Worm (Caenorhabditis elegans): ENCODE measurements around the gene srlf-24.
A peak's percentile ranks its signal among the peaks of the same experiment; 100 is the strongest.

Gene srlf-24

DNA sequence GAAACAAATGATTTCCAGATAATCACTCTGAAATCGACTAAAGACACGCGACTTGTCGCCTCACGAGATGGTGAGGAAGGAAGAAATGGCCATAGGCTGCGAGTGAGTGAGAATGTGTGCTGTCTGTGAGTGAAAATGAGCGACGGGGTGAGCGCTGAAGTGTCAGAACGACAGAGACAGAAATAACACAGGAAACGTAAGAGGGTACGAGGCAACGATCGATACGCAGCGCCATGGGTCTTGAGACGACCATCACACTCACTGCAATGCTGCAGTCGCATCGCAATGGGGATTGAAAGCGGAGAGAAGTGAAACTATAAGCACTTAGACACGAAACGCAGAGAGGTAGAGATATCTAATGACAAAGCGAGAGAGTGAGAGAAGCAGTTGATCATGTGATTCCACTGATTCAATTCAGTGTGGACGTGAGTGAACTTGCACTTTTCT lies 22.8 kb downstream of the srlf-24 start (continued):
- TF ChIP-seq ref-2 (tag; optimal IDR thresholded peaks at IDR 0.05): peak; percentile 75
- TF ChIP-seq ceh-6 (GFP tag; optimal IDR thresholded peaks at IDR 0.05): no peak
- TF ChIP-seq fkh-10 (GFP tag; optimal IDR thresholded peaks at IDR 0.05): no peak
- peak; percentile 66 for TF ChIP-seq hlh-8 (tag; optimal IDR thresholded peaks at IDR 0.05)
- TF ChIP-seq rnt-1 (tag; optimal IDR thresholded peaks at IDR 0.05): peak; percentile 84
- peak; percentile 91 for TF ChIP-seq ceh-48 (tag; optimal IDR thresholded peaks at IDR 0.05)
- TF ChIP-seq fkh-6 (tag; optimal IDR thresholded peaks at IDR 0.05): peak; percentile 24
- peak; percentile 18 for TF ChIP-seq mec-3 (tag; optimal IDR thresholded peaks at IDR 0.05; ENCODE audit: borderline replicate concordance)
- no peak for TF ChIP-seq ceh-24 (tag; optimal IDR thresholded peaks at IDR 0.05)
- TF ChIP-seq ama-1 (optimal IDR thresholded peaks at IDR 0.05): no peak
- no peak for TF ChIP-seq hlh-15 (tag; optimal IDR thresholded peaks at IDR 0.05)
- TF ChIP-seq lin-11 (tag; optimal IDR thresholded peaks at IDR 0.05): no peak
- no peak for TF ChIP-seq pax-1 (tag; optimal IDR thresholded peaks at IDR 0.05)
- TF ChIP-seq unc-55 (GFP tag; optimal IDR thresholded peaks at IDR 0.05): peak; percentile 85
- TF ChIP-seq elt-4 (tag; optimal IDR thresholded peaks at IDR 0.05): no peak
- TF ChIP-seq lim-6 (tag; optimal IDR thresholded peaks at IDR 0.05): peak; percentile 56
- peak; percentile 40 for TF ChIP-seq C08G9.2 (tag; optimal IDR thresholded peaks at IDR 0.05)
- no peak for TF ChIP-seq ceh-9 (tag; optimal IDR thresholded peaks at IDR 0.05)
- no peak for TF ChIP-seq npax-4 (tag; optimal IDR thresholded peaks at IDR 0.05)
- peak; percentile 43 for TF ChIP-seq sdc-2 (tag; optimal IDR thresholded peaks at IDR 0.05)
- peak; percentile 73 for TF ChIP-seq pqm-1 (tag; optimal IDR thresholded peaks at IDR 0.05)
- TF ChIP-seq ceh-2 (tag; optimal IDR thresholded peaks at IDR 0.05): peak; percentile 81
- peak; percentile 45 for TF ChIP-seq fax-1 (tag; optimal IDR thresholded peaks at IDR 0.05)
- no peak for TF ChIP-seq tbx-7 (tag; optimal IDR thresholded peaks at IDR 0.05)
- peak; percentile 75 for TF ChIP-seq ets-4 (tag; optimal IDR thresholded peaks at IDR 0.05)
- TF ChIP-seq unc-42 (tag; optimal IDR thresholded peaks at IDR 0.05): peak; percentile 96
- TF ChIP-seq ceh-30 (tag; optimal IDR thresholded peaks at IDR 0.05): peak; percentile 79
- no peak for TF ChIP-seq Y22D7AL.16 (tag; optimal IDR thresholded peaks at IDR 0.05)
- TF ChIP-seq madf-2 (tag; optimal IDR thresholded peaks at IDR 0.05): peak; percentile 60
- TF ChIP-seq ceh-34 (tag; optimal IDR thresholded peaks at IDR 0.05): peak; percentile 95
- peak; percentile 54 for TF ChIP-seq ztf-16 (tag; optimal IDR thresholded peaks at IDR 0.05)
- no peak for TF ChIP-seq K09A11.1 (tag; optimal IDR thresholded peaks at IDR 0.05; ENCODE audit: insufficient read depth)
- TF ChIP-seq hlh-13 (GFP tag; optimal IDR thresholded peaks at IDR 0.05): no peak
- TF ChIP-seq ceh-14 (tag; optimal IDR thresholded peaks at IDR 0.05): peak; percentile 82
- no peak for TF ChIP-seq pat-9 (tag; optimal IDR thresholded peaks at IDR 0.05)
- peak; percentile 27 for TF ChIP-seq hlh-6 (tag; optimal IDR thresholded peaks at IDR 0.05)
- TF ChIP-seq ahr-1 (tag; optimal IDR thresholded peaks at IDR 0.05): no peak
- TF ChIP-seq che-1 (tag; optimal IDR thresholded peaks at IDR 0.05): no peak
- no peak for TF ChIP-seq K02D7.2 (tag; optimal IDR thresholded peaks at IDR 0.05)
- no peak for TF ChIP-seq T23F11.4 (GFP tag; optimal IDR thresholded peaks at IDR 0.05)
- TF ChIP-seq elt-2 (tag; optimal IDR thresholded peaks at IDR 0.05): no peak
- no peak for TF ChIP-seq dmd-4 (tag; optimal IDR thresholded peaks at IDR 0.05; ENCODE audit: borderline replicate concordance)
- no peak for TF ChIP-seq unc-86 (tag; optimal IDR thresholded peaks at IDR 0.05)
- no peak for TF ChIP-seq odd-2 (tag; optimal IDR thresholded peaks at IDR 0.05)
- peak; percentile 67 for TF ChIP-seq syd-9 (tag; optimal IDR thresholded peaks at IDR 0.05)
- TF ChIP-seq nfya-1 (tag; optimal IDR thresholded peaks at IDR 0.05): peak; percentile 97
- TF ChIP-seq ttx-3 (tag; optimal IDR thresholded peaks at IDR 0.05): no peak
- TF ChIP-seq nhr-11 (tag; optimal IDR thresholded peaks at IDR 0.05): no peak
- TF ChIP-seq unc-3 (GFP tag; conservative IDR thresholded peaks at IDR 0.05): no peak
- TF ChIP-seq unc-3 (tag; optimal IDR thresholded peaks at IDR 0.05): peak; percentile 40

All from whole organism, late embryonic.